Fruit fly (Drosophila melanogaster) whole organism, embryonic: ENCODE results near the gene Spt3.

ENCODE experiments used
- CG10979 ChIP-seq: fragments of 200-800 bp; sonication (Bioruptor generic); optimal IDR thresholded peaks from 2 replicates; lab custom pipeline; 2018; ENCODE audit warnings: missing biosample characterization, mild to moderate bottlenecking, missing genetic modification characterization, moderate library complexity
- CG11695 ChIP-seq: fragments of 200-800 bp; sonication (Bioruptor generic); IDR thresholded peaks from 3 replicates; pipeline ENCODE4 v1.3.6; 2022; ENCODE audit warnings: missing biosample characterization, missing genetic modification characterization
- CG12942 ChIP-seq: fragments of 200-800 bp; sonication (Bioruptor generic); optimal IDR thresholded peaks from 3 replicates; lab custom pipeline; 2016; ENCODE audit warnings: missing biosample characterization, missing genetic modification characterization
- CG16779 ChIP-seq: fragments of 200-800 bp; sonication (Bioruptor generic); IDR thresholded peaks from 2 replicates; pipeline ENCODE4 v1.3.6; 2022; ENCODE audit warnings: missing biosample characterization, missing genetic modification characterization
- CrebB ChIP-seq: fragments of 200-800 bp; sonication (Bioruptor generic); optimal IDR thresholded peaks from 3 replicates; lab custom pipeline; 2018; ENCODE audit warnings: missing biosample characterization, mild to moderate bottlenecking, missing genetic modification characterization
- Spps ChIP-seq: fragments of 200-800 bp; sonication (Bioruptor generic); optimal IDR thresholded peaks from 2 replicates; lab custom pipeline; 2018; ENCODE audit warnings: missing biosample characterization, mild to moderate bottlenecking, missing genetic modification characterization
- fd64A ChIP-seq: fragments of 200-800 bp; sonication (Bioruptor generic); optimal IDR thresholded peaks from 3 replicates; lab custom pipeline; 2018; ENCODE audit warnings: missing biosample characterization, mild to moderate bottlenecking, missing genetic modification characterization
- mld ChIP-seq: fragments of 200-800 bp; sonication (Bioruptor generic); IDR thresholded peaks from 3 replicates; pipeline ENCODE4 v1.3.6; 2022; ENCODE audit warnings: missing biosample characterization, missing genetic modification characterization; ENCODE audit not compliant: partially characterized antibody
- p53 ChIP-seq: fragments of 200-800 bp; sonication (Bioruptor generic); optimal IDR thresholded peaks from 2 replicates; lab custom pipeline; 2016; ENCODE audit warnings: missing biosample characterization, missing genetic modification characterization
- pum ChIP-seq: fragments of 200-800 bp; sonication (Bioruptor generic); optimal IDR thresholded peaks from 2 replicates; lab custom pipeline; 2016; ENCODE audit warnings: missing biosample characterization, missing genetic modification characterization
- ranshi ChIP-seq: fragments of 200-800 bp; sonication (Bioruptor generic); IDR thresholded peaks from 2 replicates; pipeline ENCODE4 v1.3.6; 2022; ENCODE audit warnings: missing biosample characterization, missing genetic modification characterization
- scrt ChIP-seq: fragments of 200-800 bp; sonication (Bioruptor generic); optimal IDR thresholded peaks from 2 replicates; lab custom pipeline; 2018; ENCODE audit warnings: missing biosample characterization, mild to moderate bottlenecking, missing genetic modification characterization, moderate library complexity
- seq ChIP-seq: fragments of 200-800 bp; sonication (Bioruptor generic); IDR thresholded peaks from 2 replicates; pipeline ENCODE4 v1.3.6; 2022; ENCODE audit warnings: missing biosample characterization, missing genetic modification characterization

- TF ChIP-seq scrt (no peak), seq (GFP tag; lab: Robert Waterston, UW) (no peak), pum (GFP tag; lab: Kevin White, UChicago) (no peak), CG11695 (GFP tag; lab: Robert Waterston, UW) (no peak), fd64A (GFP tag; lab: Kevin White, UChicago) (no peak), CG16779 (GFP tag; lab: Robert Waterston, UW) (no peak), CrebB (tag; lab: Kevin White, UChicago) (no peak), p53 (GFP tag; lab: Kevin White, UChicago) (no peak), Spps (tag; lab: Kevin White, UChicago) (no peak), ranshi (GFP tag; lab: Robert Waterston, UW) (no peak), mld (GFP tag; lab: Robert Waterston, UW) (no peak), CG10979 (tag; lab: Kevin White, UChicago) (no peak), CG12942 (GFP tag; lab: Kevin White, UChicago) (no peak)
Measured at dm6 chr3R:11978278-11978677, 38.7 kb upstream of the Spt3 start.
